Worm (Caenorhabditis elegans) whole organism, L3 larva: ENCODE results near the gene bath-39.

Experiments
- ama-1 ChIP-seq: fragments of 150-350 bp; optimal IDR thresholded peaks from 2 replicates; lab custom pipeline; 2018
- ceh-16 ChIP-seq: sonication (generic microtip); optimal IDR thresholded peaks from 2 replicates; lab custom pipeline; 2017; ENCODE audit warnings: missing biosample characterization, missing genetic modification characterization
- ceh-82 ChIP-seq: fragments of 150-350 bp; optimal IDR thresholded peaks from 2 replicates; lab custom pipeline; 2014; ENCODE audit warnings: missing biosample characterization, missing genetic modification characterization
- egl-5 ChIP-seq: fragments of 150-350 bp; optimal IDR thresholded peaks from 2 replicates; lab custom pipeline; 2017; ENCODE audit warnings: missing biosample characterization, missing genetic modification reagents, missing genetic modification characterization, inconsistent platforms
- fkh-10 ChIP-seq: sonication (generic microtip); optimal IDR thresholded peaks from 2 replicates; lab custom pipeline; 2017; ENCODE audit warnings: missing biosample characterization, missing genetic modification reagents, missing genetic modification characterization
- lin-15B ChIP-seq: fragments of 150-350 bp; optimal IDR thresholded peaks from 2 replicates; lab custom pipeline; 2014; ENCODE audit warnings: missing biosample characterization, missing genetic modification characterization
- nhr-11 ChIP-seq: fragments of 150-350 bp; optimal IDR thresholded peaks from 2 replicates; lab custom pipeline; 2014; ENCODE audit warnings: missing biosample characterization, missing genetic modification characterization
- nhr-77 ChIP-seq: fragments of 150-350 bp; optimal IDR thresholded peaks from 2 replicates; lab custom pipeline; 2014; ENCODE audit warnings: missing biosample characterization, missing genetic modification characterization
- pha-4 ChIP-seq: fragments of 150-350 bp; optimal IDR thresholded peaks from 2 replicates; lab custom pipeline; 2014; ENCODE audit warnings: missing biosample characterization, missing genetic modification reagents, missing genetic modification characterization
- skn-1 ChIP-seq: fragments of 150-350 bp; optimal IDR thresholded peaks from 2 replicates; lab custom pipeline; 2014; ENCODE audit warnings: missing biosample characterization, missing genetic modification characterization

DNA sequence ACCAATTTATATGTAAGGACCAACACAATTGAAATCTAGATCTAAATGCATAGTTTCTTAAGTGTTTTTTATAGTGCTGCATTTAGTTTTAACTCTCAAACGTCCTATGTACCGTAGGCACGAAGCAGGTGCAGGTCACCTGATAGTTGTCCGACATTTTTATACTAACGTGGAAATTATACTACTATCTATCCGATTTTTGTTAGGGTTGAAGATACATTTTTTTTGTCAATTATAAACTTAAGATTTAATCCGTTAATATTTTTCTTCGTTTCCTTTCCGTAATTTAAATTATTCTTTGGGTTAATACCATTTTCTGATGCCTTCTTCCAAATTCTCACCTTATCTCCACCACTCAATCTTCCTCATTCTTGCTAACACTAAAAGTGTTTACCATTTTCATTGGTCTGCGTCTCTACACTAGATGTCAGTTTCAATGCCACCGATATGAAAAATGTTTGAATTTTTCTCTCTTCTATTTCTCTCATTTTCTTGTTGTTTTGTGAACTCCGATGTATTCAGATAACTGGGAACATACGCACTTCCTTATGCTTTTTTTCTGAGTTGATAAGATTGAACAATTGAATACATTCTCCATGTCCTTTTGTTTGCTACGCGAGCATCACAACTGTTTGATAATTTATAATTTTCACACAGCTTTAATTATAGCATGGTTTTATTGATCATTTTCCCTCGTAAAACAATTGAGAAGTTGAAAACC, 13.9 kb upstream of the bath-39 start, which contains the start of gene Y2H9A.4:
- peak; percentile 22 for TF ChIP-seq pha-4 (tag; lab: Kevin White, UChicago)
- TF ChIP-seq skn-1 (tag; lab: Kevin White, UChicago), result no peak
- no peak for TF ChIP-seq ceh-82 (tag; lab: Kevin White, UChicago)
- no peak for TF ChIP-seq nhr-77 (tag; lab: Kevin White, UChicago)
- no peak for TF ChIP-seq lin-15B
- TF ChIP-seq fkh-10, result no peak
- no peak for TF ChIP-seq egl-5
- TF ChIP-seq ama-1 (lab: Kevin White, UChicago), result no peak
- no peak for TF ChIP-seq ceh-16 (tag; lab: Kevin White, UChicago)
- TF ChIP-seq nhr-11, result no peak
